Worm (Caenorhabditis elegans) whole organism, young adult: ENCODE measurements around the gene srlf-12.

Experiments used
- B0019.2 ChIP-seq: fragments of 200-800 bp; sonication (Bioruptor generic); conservative IDR thresholded peaks from 2 replicates; pipeline ENCODE4 v1.3.6; 2022; ENCODE audit warnings: missing genetic modification reagents, missing genetic modification characterization, missing compliant biosample characterization
- C17E4.6 ChIP-seq: fragments of 200-800 bp; sonication (Bioruptor generic); IDR thresholded peaks from 2 replicates; pipeline ENCODE4 v1.3.6; 2022; ENCODE audit warnings: missing genetic modification reagents, missing genetic modification characterization, missing compliant biosample characterization
- D2030.7 ChIP-seq: fragments of 200-800 bp; sonication (Bioruptor generic); IDR thresholded peaks from 2 replicates; pipeline ENCODE4 v1.3.6; 2022; ENCODE audit warnings: missing genetic modification reagents, missing genetic modification characterization, missing compliant biosample characterization
- F37B4.10 ChIP-seq: fragments of 200-800 bp; sonication (Bioruptor generic); IDR thresholded peaks from 2 replicates; pipeline ENCODE4 v1.3.6; 2022; ENCODE audit warnings: missing genetic modification characterization, missing compliant biosample characterization
- F39B2.1 ChIP-seq: fragments of 200-800 bp; sonication (Bioruptor generic); IDR thresholded peaks from 2 replicates; pipeline ENCODE4 v1.3.6; 2022; ENCODE audit warnings: missing genetic modification reagents, missing genetic modification characterization, missing compliant biosample characterization
- F49E8.2 ChIP-seq: sonication (generic microtip); optimal IDR thresholded peaks from 3 replicates; lab custom pipeline; 2017; ENCODE audit warnings: missing genetic modification characterization, mild to moderate bottlenecking, missing compliant biosample characterization, antibody characterized with exemption, moderate library complexity; ENCODE audit not compliant: insufficient read depth
- F52B5.7 ChIP-seq: sonication (generic microtip); optimal IDR thresholded peaks from 2 replicates; lab custom pipeline; 2016; ENCODE audit warnings: mild to moderate bottlenecking, missing genetic modification characterization, missing compliant biosample characterization
- F55B11.4 ChIP-seq: sonication (generic microtip); optimal IDR thresholded peaks from 2 replicates; lab custom pipeline; 2016; ENCODE audit warnings: missing compliant biosample characterization, missing genetic modification characterization, borderline replicate concordance; ENCODE audit not compliant: insufficient read depth
- F57C9.4 ChIP-seq: sonication (generic microtip); optimal IDR thresholded peaks from 2 replicates; lab custom pipeline; 2017; ENCODE audit warnings: mild to moderate bottlenecking, missing genetic modification characterization, missing compliant biosample characterization
- K11D2.4 ChIP-seq: fragments of 200-800 bp; sonication (Bioruptor generic); IDR thresholded peaks from 2 replicates; pipeline ENCODE4 v1.3.6; 2022; ENCODE audit warnings: missing genetic modification reagents, missing genetic modification characterization, missing compliant biosample characterization
- Y56A3A.18 ChIP-seq: fragments of 200-800 bp; sonication (Bioruptor generic); IDR thresholded peaks from 2 replicates; pipeline ENCODE4 v1.3.6; 2022; ENCODE audit warnings: missing genetic modification reagents, missing genetic modification characterization, missing compliant biosample characterization
- Y67H2A.10 ChIP-seq: fragments of 200-800 bp; sonication (Bioruptor generic); conservative IDR thresholded peaks from 2 replicates; pipeline ENCODE4 v1.3.6; 2022; ENCODE audit warnings: missing genetic modification reagents, missing genetic modification characterization, missing compliant biosample characterization
- Y79H2A.3 ChIP-seq: fragments of 200-800 bp; sonication (Bioruptor generic); conservative IDR thresholded peaks from 2 replicates; pipeline ENCODE4 v1.3.6; 2022; ENCODE audit warnings: missing genetic modification reagents, missing genetic modification characterization, missing compliant biosample characterization
- ZK185.1 ChIP-seq: sonication (generic microtip); optimal IDR thresholded peaks from 2 replicates; lab custom pipeline; 2016; ENCODE audit warnings: mild to moderate bottlenecking, missing genetic modification characterization, missing compliant biosample characterization; ENCODE audit not compliant: poor library complexity, severe bottlenecking
- ama-1 ChIP-seq, 3 experiments: fragments of 150-350 bp in 1 of 3; sonication (generic microtip) in 2 of 3; optimal IDR thresholded peaks; 2 replicates each; lab custom pipeline; 2014 to 2018; ENCODE audit warnings: missing biosample characterization in 2 of 3, missing genetic modification characterization in 2 of 3, missing genetic modification reagents in 2 of 3
- aptf-3 ChIP-seq: fragments of 200-800 bp; sonication (Bioruptor generic); IDR thresholded peaks from 2 replicates; pipeline ENCODE4 v1.3.6; 2022; ENCODE audit warnings: missing genetic modification characterization, missing compliant biosample characterization
- bed-1 ChIP-seq: fragments of 200-800 bp; sonication (Bioruptor generic); IDR thresholded peaks from 2 replicates; pipeline ENCODE4 v1.3.6; 2022; ENCODE audit warnings: missing genetic modification reagents, missing genetic modification characterization, missing compliant biosample characterization
- bed-2 ChIP-seq: fragments of 200-800 bp; sonication (Bioruptor generic); IDR thresholded peaks from 2 replicates; pipeline ENCODE4 v1.3.6; 2022; ENCODE audit warnings: missing genetic modification reagents, missing genetic modification characterization, missing compliant biosample characterization
- cebp-2 ChIP-seq: fragments of 200-800 bp; sonication (Bioruptor generic); IDR thresholded peaks from 2 replicates; pipeline ENCODE4 v1.3.6; 2022; ENCODE audit warnings: missing genetic modification characterization, missing compliant biosample characterization
- ceh-91 ChIP-seq: fragments of 200-800 bp; sonication (Bioruptor generic); IDR thresholded peaks from 2 replicates; pipeline ENCODE4 v1.3.6; 2022; ENCODE audit warnings: missing genetic modification reagents, missing genetic modification characterization, missing compliant biosample characterization
- chd-7 ChIP-seq: sonication (generic microtip); optimal IDR thresholded peaks from 2 replicates; lab custom pipeline; 2016; ENCODE audit warnings: mild to moderate bottlenecking, missing genetic modification characterization, moderate library complexity, missing compliant biosample characterization
- dpff-1 ChIP-seq: sonication (generic microtip); optimal IDR thresholded peaks from 2 replicates; lab custom pipeline; 2017; ENCODE audit warnings: mild to moderate bottlenecking, missing genetic modification characterization, missing compliant biosample characterization
- egrh-3 ChIP-seq: fragments of 200-800 bp; sonication (Bioruptor generic); IDR thresholded peaks from 2 replicates; pipeline ENCODE4 v1.3.6; 2022; ENCODE audit warnings: missing genetic modification reagents, missing genetic modification characterization, missing compliant biosample characterization
- fkh-3 ChIP-seq: sonication (generic microtip); optimal IDR thresholded peaks from 2 replicates; lab custom pipeline; 2016; ENCODE audit warnings: mild to moderate bottlenecking, missing genetic modification characterization, missing compliant biosample characterization
- gei-17 ChIP-seq: fragments of 200-800 bp; sonication (Bioruptor generic); optimal IDR thresholded peaks from 2 replicates; lab custom pipeline; 2018; ENCODE audit warnings: mild to moderate bottlenecking, missing genetic modification characterization, missing compliant biosample characterization
- him-1 ChIP-seq: sonication (generic microtip); optimal IDR thresholded peaks from 2 replicates; lab custom pipeline; 2016; ENCODE audit warnings: missing genotype, missing genetic modification reagents, missing genetic modification characterization, missing compliant biosample characterization
- hlh-26 ChIP-seq: fragments of 200-800 bp; sonication (Bioruptor generic); conservative IDR thresholded peaks from 2 replicates; pipeline ENCODE4 v1.3.6; 2022; ENCODE audit warnings: missing genetic modification reagents, missing genetic modification characterization, missing compliant biosample characterization
- hmg-1.2 ChIP-seq: fragments of 200-800 bp; sonication (Bioruptor generic); IDR thresholded peaks from 2 replicates; pipeline ENCODE4 v1.3.6; 2022; ENCODE audit warnings: missing genetic modification reagents, missing genetic modification characterization, missing compliant biosample characterization
- hmg-20 ChIP-seq: fragments of 200-800 bp; sonication (Bioruptor generic); IDR thresholded peaks from 2 replicates; pipeline ENCODE4 v1.3.6; 2022; ENCODE audit warnings: missing genetic modification reagents, missing genetic modification characterization, missing compliant biosample characterization
- hsf-1 ChIP-seq: fragments of 200-800 bp; sonication (Bioruptor generic); IDR thresholded peaks from 2 replicates; pipeline ENCODE4 v1.3.6; 2022; ENCODE audit warnings: missing genetic modification reagents, missing genetic modification characterization, missing compliant biosample characterization
- let-607 ChIP-seq, 2 experiments: fragments of 200-800 bp in 1 of 2; sonication (Bioruptor generic) in 1 of 2; sonication (generic microtip) in 1 of 2; optimal IDR thresholded peaks; 2 replicates each; lab custom pipeline; 2016 to 2018; ENCODE audit warnings: mild to moderate bottlenecking in 2 of 2, missing compliant biosample characterization in 2 of 2, missing genetic modification characterization in 2 of 2, moderate library complexity in 2 of 2, missing genotype in 1 of 2
- lin-40 ChIP-seq: sonication (generic microtip); optimal IDR thresholded peaks from 2 replicates; lab custom pipeline; 2016; ENCODE audit warnings: missing genetic modification characterization, mild to moderate bottlenecking, missing compliant biosample characterization, missing genotype, missing genetic modification reagents
- lir-1 ChIP-seq: fragments of 200-800 bp; sonication (Bioruptor generic); conservative IDR thresholded peaks from 2 replicates; pipeline ENCODE4 v1.3.6; 2022; ENCODE audit warnings: missing genetic modification reagents, missing genetic modification characterization, missing compliant biosample characterization
- lsl-1 ChIP-seq: fragments of 200-800 bp; sonication (Bioruptor generic); optimal IDR thresholded peaks from 2 replicates; lab custom pipeline; 2018; ENCODE audit warnings: mild to moderate bottlenecking, missing genetic modification characterization, moderate library complexity, missing compliant biosample characterization
- madf-6 ChIP-seq: fragments of 200-800 bp; sonication (Bioruptor generic); IDR thresholded peaks from 2 replicates; pipeline ENCODE4 v1.3.6; 2022; ENCODE audit warnings: missing genetic modification reagents, missing genetic modification characterization, missing compliant biosample characterization
- nfya-2 ChIP-seq: fragments of 200-800 bp; sonication (Bioruptor generic); IDR thresholded peaks from 2 replicates; pipeline ENCODE4 v1.3.6; 2022; ENCODE audit warnings: missing genetic modification reagents, missing genetic modification characterization, missing compliant biosample characterization
- nhr-179 ChIP-seq: sonication (generic microtip); optimal IDR thresholded peaks from 2 replicates; lab custom pipeline; 2016; ENCODE audit warnings: mild to moderate bottlenecking, missing genetic modification characterization, missing compliant biosample characterization
- nhr-90 ChIP-seq: sonication (generic microtip); optimal IDR thresholded peaks from 2 replicates; lab custom pipeline; 2016; ENCODE audit warnings: missing genotype, mild to moderate bottlenecking, missing genetic modification characterization, missing compliant biosample characterization
- pha-4 ChIP-seq: fragments of 150-350 bp; sonication (generic microtip); optimal IDR thresholded peaks from 2 replicates; lab custom pipeline; 2014; ENCODE audit warnings: missing biosample characterization, missing genetic modification reagents, missing genetic modification characterization
- rec-8 ChIP-seq, 2 experiments: sonication (generic microtip); optimal IDR thresholded peaks; 2 replicates each; lab custom pipeline; 2016; ENCODE audit warnings: mild to moderate bottlenecking in 2 of 2, missing genetic modification characterization in 2 of 2, missing genetic modification reagents in 2 of 2, missing genotype in 2 of 2, missing biosample characterization in 1 of 2, missing compliant biosample characterization in 1 of 2, moderate library complexity in 1 of 2
- snpc-4 ChIP-seq, 5 experiments: fragments of 150-350 bp in 1 of 5; sonication (generic microtip) in 4 of 5; optimal IDR thresholded peaks; 2 replicates each; lab custom pipeline; 2014 to 2018; ENCODE audit warnings: missing genetic modification characterization in 5 of 5, missing biosample characterization in 3 of 5, antibody characterized with exemption in 2 of 5, mild to moderate bottlenecking in 2 of 5, missing compliant biosample characterization in 2 of 5, missing genotype in 2 of 5, moderate library complexity in 2 of 5, missing genetic modification reagents in 1 of 5
- sptf-2 ChIP-seq: fragments of 200-800 bp; sonication (Bioruptor generic); optimal IDR thresholded peaks from 2 replicates; lab custom pipeline; 2018; ENCODE audit warnings: mild to moderate bottlenecking, missing genetic modification characterization, missing compliant biosample characterization
- xnd-1 ChIP-seq: sonication (generic microtip); optimal IDR thresholded peaks from 2 replicates; lab custom pipeline; 2016; ENCODE audit warnings: missing genotype, missing genetic modification reagents, missing genetic modification characterization, missing compliant biosample characterization
- zim-3 ChIP-seq: sonication (generic microtip); optimal IDR thresholded peaks from 2 replicates; lab custom pipeline; 2017; ENCODE audit warnings: mild to moderate bottlenecking, missing genetic modification characterization, moderate library complexity, missing compliant biosample characterization
- ztf-18 ChIP-seq: sonication (generic microtip); optimal IDR thresholded peaks from 2 replicates; lab custom pipeline; 2016; ENCODE audit warnings: missing genotype, mild to moderate bottlenecking, missing genetic modification characterization, missing compliant biosample characterization

Gene srlf-12

DNA sequence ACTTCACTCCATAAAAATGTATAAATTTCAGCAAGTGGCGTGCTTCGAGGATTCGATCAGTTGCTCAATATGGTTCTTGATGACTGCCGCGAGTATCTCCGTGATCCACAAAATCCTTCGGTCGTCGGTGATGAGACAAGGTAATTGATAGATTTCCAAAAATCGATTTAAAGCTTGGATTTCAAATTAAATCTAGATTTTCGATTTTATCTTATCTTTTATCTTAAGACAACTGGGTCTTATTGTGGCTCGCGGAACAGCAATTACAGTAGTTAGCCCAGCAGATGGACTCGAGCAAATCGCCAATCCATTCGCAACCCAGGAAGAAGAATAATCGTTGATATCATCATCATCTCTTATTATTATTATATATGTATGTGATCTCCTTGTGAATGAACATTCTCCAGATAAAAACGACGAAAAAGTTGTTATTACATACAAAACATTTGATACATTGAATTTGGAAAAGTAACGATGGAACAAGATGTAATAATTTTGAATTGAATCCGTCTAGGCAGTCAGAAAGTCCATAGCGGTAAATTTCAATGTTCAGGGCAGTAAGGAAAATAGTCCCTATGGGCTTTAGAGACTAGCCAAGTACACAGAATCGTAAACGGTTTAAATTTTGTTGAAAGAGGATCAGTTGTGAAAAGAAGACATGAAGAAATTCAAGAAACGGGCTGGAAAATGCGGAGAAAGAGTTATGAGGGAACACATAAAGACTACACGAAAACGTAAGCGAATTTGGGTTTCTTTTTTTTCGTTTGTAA lies 42.1 kb upstream of the srlf-12 start (continued):
- TF ChIP-seq aptf-3 (no peak; the same call in 1 of the 2 replicates), lin-40 (peak; percentile 6), let-607 (tag; optimal IDR thresholded peaks at IDR 0.05; lab: Kevin White, UChicago) (peak in 1 of 2 experiments; percentile 56), chd-7 (peak; percentile 83), F37B4.10 (GFP tag; lab: Robert Waterston, UW) (no peak), Y56A3A.18 (GFP tag; lab: Robert Waterston, UW) (peak; percentile 90), bed-2 (GFP tag; lab: Robert Waterston, UW) (no peak), nhr-179 (tag; lab: Kevin White, UChicago) (no peak), ama-1 (optimal IDR thresholded peaks at IDR 0.05; lab: Kevin White, UChicago) (peak; percentile 59), ama-1 (GFP tag; optimal IDR thresholded peaks at IDR 0.05; lab: Kevin White, UChicago) (peak; percentile 18 to 75), C17E4.6 (GFP tag; lab: Robert Waterston, UW) (0 out of 2 replicates have a peak, but pooled peaks have one; percentile 17), lir-1 (GFP tag; lab: Robert Waterston, UW) (no peak), nfya-2 (GFP tag; lab: Robert Waterston, UW) (no peak), K11D2.4 (GFP tag; lab: Robert Waterston, UW) (peak; percentile 63; the same call in 1 of the 2 replicates), B0019.2 (GFP tag; lab: Robert Waterston, UW) (no peak), lsl-1 (GFP tag; lab: Kevin White, UChicago) (no peak), cebp-2 (GFP tag; lab: Robert Waterston, UW) (no peak), madf-6 (peak; percentile 41), him-1 (tag; lab: Kevin White, UChicago) (no peak), hlh-26 (GFP tag; lab: Robert Waterston, UW) (no peak), F49E8.2 (tag; lab: Kevin White, UChicago) (no peak), fkh-3 (tag; lab: Kevin White, UChicago) (peak; percentile 35), ztf-18 (tag; lab: Kevin White, UChicago) (no peak), F55B11.4 (no peak), Y67H2A.10 (0 out of 2 replicates have a peak, but pooled peaks have one; percentile 27), xnd-1 (tag; lab: Kevin White, UChicago) (no peak), F39B2.1 (no peak), Y79H2A.3 (GFP tag; lab: Robert Waterston, UW) (peak; percentile 65), ceh-91 (GFP tag; lab: Robert Waterston, UW) (no peak), F52B5.7 (tag; lab: Kevin White, UChicago) (peak; percentile 86), pha-4 (tag; lab: Kevin White, UChicago) (no peak), ZK185.1 (tag; lab: Kevin White, UChicago) (peak; percentile 12), egrh-3 (GFP tag; lab: Robert Waterston, UW) (no peak), hsf-1 (GFP tag; lab: Robert Waterston, UW) (no peak), hmg-20 (GFP tag; lab: Robert Waterston, UW) (peak; percentile 52; the same call in 1 of the 2 replicates), zim-3 (tag; lab: Kevin White, UChicago) (peak; percentile 81), sptf-2 (GFP tag; lab: Kevin White, UChicago) (no peak), dpff-1 (peak; percentile 69), nhr-90 (tag; lab: Kevin White, UChicago) (no peak), F57C9.4 (tag; lab: Kevin White, UChicago) (peak; percentile 5), bed-1 (GFP tag; lab: Robert Waterston, UW) (0 out of 2 replicates have a peak, but pooled peaks have one; percentile 19), snpc-4 (GFP tag; optimal IDR thresholded peaks at IDR 0.05; lab: Kevin White, UChicago) (no peak), snpc-4 (tag; optimal IDR thresholded peaks at IDR 0.05; lab: Kevin White, UChicago) (peak in 2 of 4 experiments; percentile 10 to 11), hmg-1.2 (GFP tag; lab: Robert Waterston, UW) (peak; percentile 22; the same call in 1 of the 2 replicates), D2030.7 (GFP tag; lab: Robert Waterston, UW) (no peak), gei-17 (no peak), rec-8 (tag; optimal IDR thresholded peaks at IDR 0.05; lab: Kevin White, UChicago) (no peak)
